Worm (Caenorhabditis elegans): Measurements from ENCODE around the gene F41B5.12.

DNA sequence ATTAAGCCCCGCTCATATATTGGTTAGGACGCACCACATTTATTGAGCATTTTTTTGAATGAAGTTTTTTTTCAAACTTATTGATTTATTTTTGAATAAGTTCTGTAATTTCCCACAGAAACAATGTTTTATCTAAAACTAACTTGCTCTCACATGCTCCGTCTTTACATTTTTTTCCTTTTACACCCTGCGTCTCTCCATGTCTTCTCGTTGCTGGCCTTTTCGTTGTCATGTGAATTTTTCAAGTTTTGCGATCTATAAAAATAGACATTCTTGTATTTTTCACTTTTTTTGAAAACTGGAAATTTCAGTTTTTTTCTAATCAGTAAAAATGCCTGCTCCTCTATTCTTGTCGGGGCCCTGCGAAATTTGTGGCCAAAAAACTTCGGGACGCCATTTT, 29.8 kb upstream of the F41B5.12 start, which contains the start of gene nhr-134:
- no peak for TF ChIP-seq ama-1 (optimal IDR thresholded peaks at IDR 0.05)
- no peak for TF ChIP-seq flt-1 (GFP tag; IDR thresholded peaks at IDR 0.05)
- no peak for TF ChIP-seq hmg-4 (GFP tag; optimal IDR thresholded peaks at IDR 0.05)
- TF ChIP-seq scrt-1 (GFP tag; IDR thresholded peaks at IDR 0.05), result no peak
- no peak for TF ChIP-seq sea-1 (GFP tag; conservative IDR thresholded peaks at IDR 0.05)
- no peak for TF ChIP-seq ets-7 (tag; optimal IDR thresholded peaks at IDR 0.05)
